Fruit fly (Drosophila melanogaster) whole organism, prepupa: Measurements from ENCODE around the gene CG42264.

Experiments used
- Blimp-1 ChIP-seq: fragments of 200-800 bp; sonication (Bioruptor generic); optimal IDR thresholded peaks from 3 replicates; lab custom pipeline; 2017; ENCODE audit warnings: missing biosample characterization, missing genetic modification characterization, mild to moderate bottlenecking, moderate library complexity, missing genetic modification reagents
- CG10669 ChIP-seq: fragments of 200-800 bp; sonication (Bioruptor generic); optimal IDR thresholded peaks from 3 replicates; lab custom pipeline; 2018; ENCODE audit warnings: missing biosample characterization, mild to moderate bottlenecking, missing genetic modification characterization, moderate library complexity
- CG11294 ChIP-seq: fragments of 200-800 bp; sonication (Bioruptor generic); IDR thresholded peaks from 2 replicates; pipeline ENCODE4 v1.3.6; 2022; ENCODE audit warnings: missing biosample characterization, missing genetic modification characterization
- CG11762 ChIP-seq: fragments of 200-800 bp; sonication (Bioruptor generic); optimal IDR thresholded peaks from 3 replicates; lab custom pipeline; 2016; ENCODE audit warnings: missing biosample characterization, missing genetic modification characterization; ENCODE audit not compliant: insufficient read depth
- CG15336 ChIP-seq: fragments of 200-800 bp; sonication (Bioruptor generic); IDR thresholded peaks from 2 replicates; pipeline ENCODE4 v1.3.6; 2022; ENCODE audit warnings: missing biosample characterization, missing genetic modification characterization
- CG16779 ChIP-seq: fragments of 200-800 bp; sonication (Bioruptor generic); optimal IDR thresholded peaks from 3 replicates; lab custom pipeline; 2017; ENCODE audit warnings: missing biosample characterization, mild to moderate bottlenecking, missing genetic modification characterization
- CG32006 ChIP-seq: fragments of 200-800 bp; sonication (Bioruptor generic); optimal IDR thresholded peaks from 3 replicates; lab custom pipeline; 2017; ENCODE audit warnings: missing biosample characterization, mild to moderate bottlenecking, missing genetic modification characterization
- CG34406 ChIP-seq: fragments of 200-800 bp; sonication (Bioruptor generic); optimal IDR thresholded peaks from 3 replicates; lab custom pipeline; 2016; ENCODE audit warnings: missing biosample characterization, missing genetic modification characterization
- CG3919 ChIP-seq: fragments of 200-800 bp; sonication (Bioruptor generic); optimal IDR thresholded peaks from 3 replicates; lab custom pipeline; 2016; ENCODE audit warnings: missing biosample characterization, missing genetic modification characterization
- CG4318 ChIP-seq: fragments of 200-800 bp; sonication (Bioruptor generic); optimal IDR thresholded peaks from 3 replicates; lab custom pipeline; 2017; ENCODE audit warnings: missing biosample characterization, mild to moderate bottlenecking, missing genetic modification characterization
- CG6163 ChIP-seq: fragments of 200-800 bp; sonication (Bioruptor generic); IDR thresholded peaks from 3 replicates; pipeline ENCODE4 v1.3.6; 2022; ENCODE audit warnings: missing biosample characterization, missing genetic modification characterization
- CG6276 ChIP-seq: fragments of 200-800 bp; sonication (Bioruptor generic); optimal IDR thresholded peaks from 2 replicates; lab custom pipeline; 2017; ENCODE audit warnings: missing biosample characterization, mild to moderate bottlenecking, missing genetic modification characterization
- CG6808 ChIP-seq: fragments of 200-800 bp; sonication (Bioruptor generic); optimal IDR thresholded peaks from 3 replicates; lab custom pipeline; 2017; ENCODE audit warnings: missing biosample characterization, missing genetic modification characterization, mild to moderate bottlenecking, moderate library complexity, missing genetic modification reagents
- CG6854 ChIP-seq: fragments of 200-800 bp; sonication (Bioruptor generic); optimal IDR thresholded peaks from 2 replicates; lab custom pipeline; 2017; ENCODE audit warnings: missing biosample characterization, mild to moderate bottlenecking, missing genetic modification characterization
- CG7368 ChIP-seq: fragments of 200-800 bp; sonication (Bioruptor generic); optimal IDR thresholded peaks from 3 replicates; lab custom pipeline; 2016; ENCODE audit warnings: missing biosample characterization, missing genetic modification characterization
- CG8119 ChIP-seq: fragments of 200-800 bp; sonication (Bioruptor generic); IDR thresholded peaks from 3 replicates; pipeline ENCODE4 v1.3.6; 2022; ENCODE audit warnings: missing biosample characterization, missing genetic modification characterization
- CG8319 ChIP-seq: fragments of 200-800 bp; sonication (Bioruptor generic); optimal IDR thresholded peaks from 3 replicates; lab custom pipeline; 2016; ENCODE audit warnings: missing biosample characterization, missing genetic modification characterization
- Eip75B ChIP-seq: fragments of 200-800 bp; sonication (Bioruptor generic); optimal IDR thresholded peaks from 3 replicates; lab custom pipeline; 2016; ENCODE audit warnings: missing biosample characterization, missing genetic modification characterization
- Eip78C ChIP-seq: fragments of 200-800 bp; sonication (Bioruptor generic); peaks from one replicate; lab custom pipeline; 2016; ENCODE audit warnings: missing biosample characterization, missing genetic modification characterization
- Eip93F ChIP-seq: fragments of 200-800 bp; sonication (Bioruptor generic); optimal IDR thresholded peaks from 2 replicates; lab custom pipeline; 2016; ENCODE audit warnings: missing biosample characterization, mild to moderate bottlenecking, missing genetic modification characterization
- Ets21C ChIP-seq: fragments of 200-800 bp; sonication (Bioruptor generic); optimal IDR thresholded peaks from 3 replicates; lab custom pipeline; 2016; ENCODE audit warnings: missing biosample characterization, missing genetic modification characterization
- Gug ChIP-seq: fragments of 200-800 bp; sonication (Bioruptor generic); IDR thresholded peaks from 2 replicates; pipeline ENCODE4 v1.3.6; 2022; ENCODE audit warnings: missing biosample characterization, missing genetic modification characterization
- Hr38 ChIP-seq: sonication (Bioruptor generic); optimal IDR thresholded peaks from 2 replicates; lab custom pipeline; 2016; ENCODE audit warnings: missing biosample characterization, missing genetic modification characterization
- Hr4 ChIP-seq: fragments of 200-800 bp; sonication (Bioruptor generic); optimal IDR thresholded peaks from 3 replicates; lab custom pipeline; 2016; ENCODE audit warnings: missing biosample characterization, missing genetic modification characterization
- Lpt ChIP-seq: fragments of 200-800 bp; sonication (Bioruptor generic); optimal IDR thresholded peaks from 3 replicates; lab custom pipeline; 2016; ENCODE audit warnings: missing biosample characterization, missing genetic modification characterization
- Met ChIP-seq: fragments of 200-800 bp; sonication (Bioruptor generic); optimal IDR thresholded peaks from 3 replicates; lab custom pipeline; 2016; ENCODE audit warnings: missing biosample characterization, missing genetic modification characterization
- OdsH ChIP-seq: fragments of 200-800 bp; sonication (Bioruptor generic); optimal IDR thresholded peaks from 3 replicates; lab custom pipeline; 2016; ENCODE audit warnings: missing biosample characterization, missing genetic modification characterization
- Smox ChIP-seq: fragments of 200-800 bp; sonication (Bioruptor generic); optimal IDR thresholded peaks from 3 replicates; lab custom pipeline; 2016; ENCODE audit warnings: missing biosample characterization, missing genetic modification characterization
- Sox102F ChIP-seq: fragments of 200-800 bp; sonication (Bioruptor generic); optimal IDR thresholded peaks from 2 replicates; lab custom pipeline; 2016; ENCODE audit warnings: missing biosample characterization, mild to moderate bottlenecking, missing genetic modification characterization
- Sox15 ChIP-seq: fragments of 200-800 bp; sonication (Bioruptor generic); optimal IDR thresholded peaks from 3 replicates; lab custom pipeline; 2016; ENCODE audit warnings: missing biosample characterization, missing genetic modification characterization
- achi ChIP-seq: fragments of 200-800 bp; sonication (Bioruptor generic); optimal IDR thresholded peaks from 3 replicates; lab custom pipeline; 2016; ENCODE audit warnings: missing biosample characterization, missing genetic modification characterization
- dac ChIP-seq: fragments of 200-800 bp; sonication (Bioruptor generic); optimal IDR thresholded peaks from 2 replicates; lab custom pipeline; 2017; ENCODE audit warnings: missing biosample characterization, mild to moderate bottlenecking, missing genetic modification characterization
- dsx ChIP-seq: fragments of 200-800 bp; optimal IDR thresholded peaks from 3 replicates; lab custom pipeline; 2019; ENCODE audit warnings: missing biosample characterization, mild to moderate bottlenecking, missing genetic modification characterization, moderate library complexity; ENCODE audit not compliant: poor library complexity, severe bottlenecking
- eg ChIP-seq: fragments of 200-800 bp; sonication (Bioruptor generic); IDR thresholded peaks from 3 replicates; pipeline ENCODE4 v1.3.6; 2022; ENCODE audit warnings: missing biosample characterization, missing genetic modification characterization
- esn ChIP-seq: fragments of 200-800 bp; sonication (Bioruptor generic); optimal IDR thresholded peaks from 2 replicates; lab custom pipeline; 2016; ENCODE audit warnings: missing biosample characterization, mild to moderate bottlenecking, missing genetic modification characterization, moderate library complexity
- fd85E ChIP-seq: fragments of 200-800 bp; sonication (Bioruptor generic); optimal IDR thresholded peaks from 3 replicates; lab custom pipeline; 2016; ENCODE audit warnings: missing biosample characterization, missing genetic modification characterization
- fkh ChIP-seq: fragments of 200-800 bp; sonication (Bioruptor generic); optimal IDR thresholded peaks from 3 replicates; lab custom pipeline; 2017; ENCODE audit warnings: missing biosample characterization, mild to moderate bottlenecking, missing genetic modification characterization, moderate library complexity
- net ChIP-seq: fragments of 200-800 bp; sonication (Bioruptor generic); optimal IDR thresholded peaks from 3 replicates; lab custom pipeline; 2016; ENCODE audit warnings: missing biosample characterization, missing genetic modification characterization
- spab ChIP-seq: fragments of 200-800 bp; sonication (Bioruptor generic); optimal IDR thresholded peaks from 2 replicates; lab custom pipeline; 2017; ENCODE audit warnings: missing biosample characterization, mild to moderate bottlenecking, missing genetic modification characterization, missing genetic modification reagents
- ss ChIP-seq, 2 experiments: fragments of 200-800 bp; sonication (Bioruptor generic); optimal IDR thresholded peaks; 2 replicates in 1 of 2; 3 replicates in 1 of 2; lab custom pipeline; 2017 to 2018; ENCODE audit warnings: mild to moderate bottlenecking in 2 of 2, missing biosample characterization in 2 of 2, missing genetic modification characterization in 2 of 2, moderate library complexity in 1 of 2
- topi ChIP-seq: fragments of 200-800 bp; sonication (Bioruptor generic); optimal IDR thresholded peaks from 3 replicates; lab custom pipeline; 2016; ENCODE audit warnings: missing biosample characterization, missing genetic modification characterization

The CG42264 gene

dm6 chrX:5783260-5784040 is 7.0 kb upstream of the CG42264 start (continued):
- TF ChIP-seq Met (GFP tag; lab: Kevin White, UChicago) (peak; percentile 82), CG6854 (GFP tag; lab: Kevin White, UChicago) (peak; percentile 20), dac (GFP tag; lab: Kevin White, UChicago) (peak; percentile 64), Hr4 (GFP tag; lab: Kevin White, UChicago) (peak; percentile 78), Eip93F (GFP tag; lab: Kevin White, UChicago) (peak; percentile 5), Lpt (GFP tag; lab: Kevin White, UChicago) (peak; percentile 66), CG6808 (GFP tag; lab: Kevin White, UChicago) (peak; percentile 35), Ets21C (GFP tag; lab: Kevin White, UChicago) (peak; percentile 51), Smox (GFP tag; lab: Kevin White, UChicago) (peak; percentile 76), Sox15 (GFP tag; lab: Kevin White, UChicago) (peak; percentile 50), CG16779 (no peak), CG8119 (GFP tag; lab: Robert Waterston, UW) (peak; percentile 85), esn (GFP tag; lab: Kevin White, UChicago) (peak; percentile 84), dsx (GFP tag; lab: Kevin White, UChicago) (no peak)

- TF ChIP-seq CG10669 (GFP tag; lab: Kevin White, UChicago) (no peak), spab (no peak), Sox102F (GFP tag; lab: Kevin White, UChicago) (no peak), Eip75B (no peak), dac (GFP tag; lab: Kevin White, UChicago) (no peak), CG4318 (no peak), ss (GFP tag; optimal IDR thresholded peaks at IDR 0.05; lab: Kevin White, UChicago) (no peak), net (GFP tag; lab: Kevin White, UChicago) (no peak), Lpt (GFP tag; lab: Kevin White, UChicago) (no peak), fd85E (GFP tag; lab: Kevin White, UChicago) (no peak), CG34406 (GFP tag; lab: Kevin White, UChicago) (no peak), CG7368 (GFP tag; lab: Kevin White, UChicago) (no peak), CG15336 (no peak), CG6163 (no peak)
Observed at dm6 chrX:5781520-5781919, 5.1 kb upstream of the CG42264 start, which contains the start of gene CG3108. CG3108 (minus strand) TSS chrX:5781620.

- TF ChIP-seq CG6854 (GFP tag; lab: Kevin White, UChicago) (peak; percentile 48), Blimp-1 (peak; percentile 90), Gug (GFP tag; lab: Robert Waterston, UW) (no peak), CG8119 (GFP tag; lab: Robert Waterston, UW) (0 out of 3 replicates have a peak, but pooled peaks have one; percentile 25), topi (GFP tag; lab: Kevin White, UChicago) (no peak)
Observed at dm6 chrX:5772409-5772808, 4.0 kb downstream of the CG42264 start.

- TF ChIP-seq CG6276 (GFP tag; lab: Kevin White, UChicago) (no peak), CG8119 (GFP tag; lab: Robert Waterston, UW) (no peak), fkh (GFP tag; lab: Kevin White, UChicago) (no peak), net (GFP tag; lab: Kevin White, UChicago) (peak; percentile 5), CG11762 (GFP tag; lab: Kevin White, UChicago) (no peak), CG11294 (GFP tag; lab: Robert Waterston, UW) (0 out of 2 replicates have a peak, but pooled peaks have one; percentile 30), Lpt (GFP tag; lab: Kevin White, UChicago) (no peak), CG8319 (no peak), eg (0 out of 3 replicates have a peak, but pooled peaks have one; percentile 39), Hr38 (GFP tag; lab: Kevin White, UChicago) (no peak), Met (GFP tag; lab: Kevin White, UChicago) (no peak), CG32006 (GFP tag; lab: Kevin White, UChicago) (no peak), achi (GFP tag; lab: Kevin White, UChicago) (no peak), CG3919 (GFP tag; lab: Kevin White, UChicago) (peak; percentile 10), Sox102F (GFP tag; lab: Kevin White, UChicago) (no peak), dsx (GFP tag; lab: Kevin White, UChicago) (peak; percentile 31), CG10669 (GFP tag; lab: Kevin White, UChicago) (no peak), CG15336 (no peak), Smox (GFP tag; lab: Kevin White, UChicago) (no peak), CG6854 (GFP tag; lab: Kevin White, UChicago) (no peak), Eip78C (GFP tag; lab: Kevin White, UChicago) (peak; percentile 51), topi (GFP tag; lab: Kevin White, UChicago) (no peak), CG6808 (GFP tag; lab: Kevin White, UChicago) (no peak), OdsH (no peak), fd85E (GFP tag; lab: Kevin White, UChicago) (no peak)
Observed at dm6 chrX:5770730-5771181, 5.7 kb downstream of the CG42264 start, which contains the start of gene CG3097. CG3097 (minus strand) TSS chrX:5770780.
